Worm (Caenorhabditis elegans) whole organism, L2 larva: Measurements from ENCODE around the gene F10E9.7.
"Not testable (repeated sequence)": the region's sequence is repeated elsewhere in the genome, so short reads cannot be mapped to it uniquely, and the experiment has no call there.

ENCODE experiments used
- C34F6.9 ChIP-seq: fragments of 150-350 bp; optimal IDR thresholded peaks from 2 replicates; lab custom pipeline; 2014; ENCODE audit warnings: missing biosample characterization, missing genetic modification characterization
- ceh-16 ChIP-seq: fragments of 150-350 bp; optimal IDR thresholded peaks from 2 replicates; lab custom pipeline; 2014; ENCODE audit warnings: missing biosample characterization, missing genetic modification characterization
- lsy-2 ChIP-seq, 2 experiments: fragments of 150-350 bp in 1 of 2; sonication (generic microtip) in 1 of 2; optimal IDR thresholded peaks; 2 replicates each; lab custom pipeline; 2014 to 2017; ENCODE audit warnings: missing biosample characterization in 2 of 2, missing genetic modification characterization in 2 of 2
- mab-5 ChIP-seq: fragments of 150-350 bp; optimal IDR thresholded peaks from 2 replicates; lab custom pipeline; 2014; ENCODE audit warnings: missing biosample characterization, missing genetic modification characterization
- nhr-237 ChIP-seq: fragments of 150-350 bp; optimal IDR thresholded peaks from 2 replicates; lab custom pipeline; 2014; ENCODE audit warnings: missing biosample characterization, missing genetic modification characterization
- peb-1 ChIP-seq: fragments of 150-350 bp; optimal IDR thresholded peaks from 2 replicates; lab custom pipeline; 2014; ENCODE audit warnings: missing biosample characterization, missing genetic modification characterization
- sem-4 ChIP-seq: fragments of 150-350 bp; optimal IDR thresholded peaks from 2 replicates; lab custom pipeline; 2014; ENCODE audit warnings: missing biosample characterization, missing genetic modification reagents, missing genetic modification characterization
- snpc-4 ChIP-seq: fragments of 150-350 bp; optimal IDR thresholded peaks from 2 replicates; lab custom pipeline; 2014; ENCODE audit warnings: missing biosample characterization, missing genetic modification characterization
- zag-1 ChIP-seq: fragments of 150-350 bp; optimal IDR thresholded peaks from 2 replicates; lab custom pipeline; 2014; ENCODE audit warnings: missing biosample characterization, missing genetic modification characterization
- ztf-1 ChIP-seq: fragments of 200-800 bp; sonication (Bioruptor generic); conservative IDR thresholded peaks from 2 replicates; pipeline ENCODE4 v1.3.6; 2022; ENCODE audit warnings: missing genetic modification characterization, missing compliant biosample characterization
- ztf-4 ChIP-seq: fragments of 150-350 bp; optimal IDR thresholded peaks from 2 replicates; lab custom pipeline; 2014; ENCODE audit warnings: missing biosample characterization, missing genetic modification characterization

- not testable (repeated sequence) for TF ChIP-seq lsy-2 (tag; optimal IDR thresholded peaks at IDR 0.05; lab: Kevin White, UChicago); C34F6.9; peb-1; ceh-16 (tag; lab: Kevin White, UChicago); ztf-1 (GFP tag; lab: Robert Waterston, UW); nhr-237; zag-1 (tag; lab: Kevin White, UChicago); snpc-4 (tag; lab: Kevin White, UChicago); ztf-4 (tag; lab: Kevin White, UChicago); mab-5 (tag; lab: Kevin White, UChicago); sem-4
Observed at ce11 chrIII:8339372-8339771, 32.1 kb upstream of the F10E9.7 start, which contains the start of gene clc-28.
